Fruit fly (Drosophila melanogaster): Measurements from ENCODE around the gene CG32188.

- TF ChIP-seq rn (GFP tag; IDR thresholded peaks at IDR 0.05) (no peak), CG12605 (GFP tag; IDR thresholded peaks at IDR 0.05) (no peak), Ets98B (GFP tag; IDR thresholded peaks at IDR 0.05) (no peak), gl (tag; optimal IDR thresholded peaks at IDR 0.05) (no peak), CG13204 (GFP tag; optimal IDR thresholded peaks at IDR 0.05) (no peak)
Observed at dm6 chr3L:17835074-17835473, 1.6 kb upstream of the CG32188 start, which contains the start of gene CG32189.

All from whole organism, pupa.